Worm (Caenorhabditis elegans) whole organism, early embryonic: Measurements from ENCODE around the gene irld-11.

Experiments
- B0310.2 ChIP-seq: sonication (generic microtip); optimal IDR thresholded peaks from 2 replicates; lab custom pipeline; 2016; ENCODE audit warnings: mild to moderate bottlenecking, missing genetic modification characterization, missing compliant biosample characterization
- F13C5.2 ChIP-seq: sonication (generic microtip); optimal IDR thresholded peaks from 2 replicates; lab custom pipeline; 2017; ENCODE audit warnings: mild to moderate bottlenecking, missing genetic modification characterization, inconsistent platforms, missing compliant biosample characterization
- aly-1 ChIP-seq: sonication (generic microtip); optimal IDR thresholded peaks from 2 replicates; lab custom pipeline; 2016; ENCODE audit warnings: missing genetic modification characterization, missing compliant biosample characterization
- ama-1 ChIP-seq: fragments of 150-350 bp; optimal IDR thresholded peaks from 2 replicates; lab custom pipeline; 2014
- ceh-13 ChIP-seq: fragments of 200-800 bp; sonication (Bioruptor generic); optimal IDR thresholded peaks from 2 replicates; lab custom pipeline; 2018; ENCODE audit warnings: mild to moderate bottlenecking, missing genetic modification characterization, missing compliant biosample characterization
- ets-7 ChIP-seq: sonication (generic microtip); optimal IDR thresholded peaks from 2 replicates; lab custom pipeline; 2016; ENCODE audit warnings: missing genotype, missing genetic modification characterization, missing compliant biosample characterization
- flt-1 ChIP-seq: fragments of 200-800 bp; sonication (Bioruptor generic); IDR thresholded peaks from 2 replicates; pipeline ENCODE4 v1.3.6; 2022; ENCODE audit warnings: missing genetic modification characterization, missing compliant biosample characterization
- hmbx-1 ChIP-seq: sonication (generic microtip); optimal IDR thresholded peaks from 2 replicates; lab custom pipeline; 2016; ENCODE audit warnings: mild to moderate bottlenecking, missing genetic modification characterization, missing compliant biosample characterization
- hnd-1 ChIP-seq: sonication (generic microtip); optimal IDR thresholded peaks from 2 replicates; lab custom pipeline; 2016; ENCODE audit warnings: missing genetic modification characterization, missing compliant biosample characterization
- pes-1 ChIP-seq: fragments of 200-800 bp; sonication (Bioruptor generic); IDR thresholded peaks from 2 replicates; pipeline ENCODE4 v1.3.6; 2022; ENCODE audit warnings: missing genetic modification reagents, missing genetic modification characterization, missing compliant biosample characterization
- scrt-1 ChIP-seq: fragments of 200-800 bp; sonication (Bioruptor generic); IDR thresholded peaks from 2 replicates; pipeline ENCODE4 v1.3.6; 2022; ENCODE audit warnings: missing genetic modification characterization, missing compliant biosample characterization
- sea-1 ChIP-seq: fragments of 200-800 bp; sonication (Bioruptor generic); conservative IDR thresholded peaks from 2 replicates; pipeline ENCODE4 v1.3.6; 2022; ENCODE audit warnings: missing genetic modification characterization, missing compliant biosample characterization
- tbx-11 ChIP-seq: fragments of 200-800 bp; sonication (Bioruptor generic); IDR thresholded peaks from 2 replicates; pipeline ENCODE4 v1.3.6; 2022; ENCODE audit warnings: missing genetic modification characterization, missing compliant biosample characterization
- tbx-37 ChIP-seq: fragments of 200-800 bp; sonication (Bioruptor generic); conservative IDR thresholded peaks from 2 replicates; pipeline ENCODE4 v1.3.6; 2022; ENCODE audit warnings: missing genetic modification reagents, missing genetic modification characterization, missing compliant biosample characterization

DNA sequence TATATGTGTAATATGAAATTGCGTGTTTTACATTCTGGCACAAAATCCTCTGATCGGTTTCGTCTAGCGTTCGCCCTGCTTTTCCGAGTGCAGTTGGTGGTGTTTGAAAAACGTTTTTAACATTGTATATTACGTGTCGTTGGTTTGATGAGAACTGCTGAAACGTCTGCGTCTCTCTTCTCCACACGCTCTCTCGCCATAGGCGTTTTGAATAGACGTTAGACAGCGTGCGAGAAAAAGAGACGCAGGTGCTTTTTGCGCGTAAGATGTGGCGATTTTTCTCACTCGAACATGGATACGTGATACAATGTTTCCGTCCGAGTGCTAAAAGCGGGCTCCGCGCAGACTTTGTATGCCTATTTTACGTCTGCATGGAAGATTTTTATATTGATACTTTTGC, 34.4 kb upstream of the irld-11 start:
- TF ChIP-seq flt-1 (GFP tag; lab: Robert Waterston, UW) (no peak), tbx-37 (GFP tag; lab: Robert Waterston, UW) (no peak), ama-1 (lab: Kevin White, UChicago) (no peak), ceh-13 (GFP tag; lab: Kevin White, UChicago) (no peak), ets-7 (tag; lab: Kevin White, UChicago) (no peak), aly-1 (no peak), tbx-11 (GFP tag; lab: Robert Waterston, UW) (no peak), hnd-1 (tag; lab: Kevin White, UChicago) (no peak), sea-1 (GFP tag; lab: Robert Waterston, UW) (no peak), pes-1 (no peak), hmbx-1 (tag; lab: Kevin White, UChicago) (no peak), F13C5.2 (no peak), B0310.2 (tag; lab: Kevin White, UChicago) (no peak), scrt-1 (GFP tag; lab: Robert Waterston, UW) (no peak)
